Worm (Caenorhabditis elegans) whole organism, late embryonic: ENCODE data around the gene glr-4.
A peak's percentile ranks its signal among the peaks of the same experiment; 100 is the strongest.

ENCODE experiments used
- F13H6.1 ChIP-seq: sonication (generic microtip); optimal IDR thresholded peaks from 2 replicates; lab custom pipeline; 2016; ENCODE audit warnings: missing genetic modification characterization, missing compliant biosample characterization
- K09A11.1 ChIP-seq: sonication (generic microtip); optimal IDR thresholded peaks from 2 replicates; lab custom pipeline; 2017; ENCODE audit warnings: antibody characterized with exemption, mild to moderate bottlenecking, missing genetic modification characterization, missing compliant biosample characterization; ENCODE audit not compliant: insufficient read depth
- ahr-1 ChIP-seq: sonication (generic microtip); optimal IDR thresholded peaks from 2 replicates; lab custom pipeline; 2016; ENCODE audit warnings: missing genetic modification characterization, missing compliant biosample characterization
- ama-1 ChIP-seq: fragments of 150-350 bp; optimal IDR thresholded peaks from 2 replicates; lab custom pipeline; 2014
- ceh-19 ChIP-seq: fragments of 200-800 bp; sonication (Bioruptor generic); optimal IDR thresholded peaks from 2 replicates; lab custom pipeline; 2018; ENCODE audit warnings: mild to moderate bottlenecking, missing genetic modification characterization, missing compliant biosample characterization
- ceh-2 ChIP-seq: sonication (generic microtip); optimal IDR thresholded peaks from 2 replicates; lab custom pipeline; 2016; ENCODE audit warnings: missing genotype, missing genetic modification characterization, missing compliant biosample characterization
- ceh-31 ChIP-seq: sonication (generic microtip); optimal IDR thresholded peaks from 2 replicates; lab custom pipeline; 2016; ENCODE audit warnings: missing genetic modification characterization, missing compliant biosample characterization
- ceh-34 ChIP-seq: sonication (generic microtip); optimal IDR thresholded peaks from 2 replicates; lab custom pipeline; 2016; ENCODE audit warnings: mild to moderate bottlenecking, missing genetic modification characterization, missing compliant biosample characterization
- ceh-48 ChIP-seq: sonication (generic microtip); optimal IDR thresholded peaks from 2 replicates; lab custom pipeline; 2016; ENCODE audit warnings: missing genetic modification characterization, inconsistent platforms, missing compliant biosample characterization
- ceh-6 ChIP-seq: fragments of 200-800 bp; sonication (Bioruptor generic); optimal IDR thresholded peaks from 2 replicates; lab custom pipeline; 2018; ENCODE audit warnings: mild to moderate bottlenecking, missing genetic modification characterization, missing compliant biosample characterization
- ceh-9 ChIP-seq: sonication (generic microtip); optimal IDR thresholded peaks from 2 replicates; lab custom pipeline; 2016; ENCODE audit warnings: mild to moderate bottlenecking, missing genetic modification characterization, inconsistent platforms, missing compliant biosample characterization
- elt-2 ChIP-seq: sonication (generic microtip); optimal IDR thresholded peaks from 2 replicates; lab custom pipeline; 2016; ENCODE audit warnings: missing genetic modification reagents, missing genetic modification characterization, missing compliant biosample characterization
- elt-4 ChIP-seq: sonication (generic microtip); optimal IDR thresholded peaks from 2 replicates; lab custom pipeline; 2016; ENCODE audit warnings: missing genetic modification characterization, missing compliant biosample characterization
- ets-4 ChIP-seq: sonication (generic microtip); optimal IDR thresholded peaks from 2 replicates; lab custom pipeline; 2016; ENCODE audit warnings: missing genetic modification characterization, missing compliant biosample characterization
- eyg-1 ChIP-seq: sonication (generic microtip); optimal IDR thresholded peaks from 2 replicates; lab custom pipeline; 2016; ENCODE audit warnings: missing genotype, missing genetic modification characterization, missing compliant biosample characterization
- fkh-10 ChIP-seq: fragments of 150-350 bp; optimal IDR thresholded peaks from 2 replicates; lab custom pipeline; 2014; ENCODE audit warnings: missing biosample characterization, missing genetic modification reagents, missing genetic modification characterization
- fkh-6 ChIP-seq: sonication (generic microtip); optimal IDR thresholded peaks from 2 replicates; lab custom pipeline; 2016; ENCODE audit warnings: missing genetic modification characterization, missing compliant biosample characterization
- gmeb-2 ChIP-seq: sonication (generic microtip); optimal IDR thresholded peaks from 2 replicates; lab custom pipeline; 2016; ENCODE audit warnings: missing genetic modification characterization, inconsistent platforms, missing compliant biosample characterization
- hlh-15 ChIP-seq: sonication (generic microtip); optimal IDR thresholded peaks from 2 replicates; lab custom pipeline; 2016; ENCODE audit warnings: missing genetic modification characterization, missing compliant biosample characterization
- hlh-30 ChIP-seq: sonication (generic microtip); optimal IDR thresholded peaks from 2 replicates; lab custom pipeline; 2017; ENCODE audit warnings: antibody characterized with exemption, missing genetic modification characterization, missing compliant biosample characterization; ENCODE audit not compliant: insufficient read depth
- hlh-6 ChIP-seq: sonication (generic microtip); optimal IDR thresholded peaks from 2 replicates; lab custom pipeline; 2016; ENCODE audit warnings: missing genotype, missing genetic modification characterization, missing compliant biosample characterization
- lim-6 ChIP-seq: sonication (generic microtip); optimal IDR thresholded peaks from 2 replicates; lab custom pipeline; 2016; ENCODE audit warnings: missing genetic modification characterization, missing compliant biosample characterization
- mec-3 ChIP-seq: sonication (generic microtip); optimal IDR thresholded peaks from 2 replicates; lab custom pipeline; 2016; ENCODE audit warnings: borderline replicate concordance, missing genetic modification characterization, missing compliant biosample characterization
- nfya-1 ChIP-seq: sonication (generic microtip); optimal IDR thresholded peaks from 2 replicates; lab custom pipeline; 2017; ENCODE audit warnings: missing genetic modification characterization, mild to moderate bottlenecking, missing compliant biosample characterization, antibody characterized with exemption, moderate library complexity
- nhr-232 ChIP-seq: sonication (generic microtip); optimal IDR thresholded peaks from 2 replicates; lab custom pipeline; 2016; ENCODE audit warnings: missing genetic modification characterization, missing compliant biosample characterization
- odd-2 ChIP-seq: sonication (generic microtip); optimal IDR thresholded peaks from 2 replicates; lab custom pipeline; 2017; ENCODE audit warnings: antibody characterized with exemption, mild to moderate bottlenecking, missing genetic modification characterization, missing compliant biosample characterization
- pat-9 ChIP-seq: fragments of 200-800 bp; sonication (Bioruptor generic); optimal IDR thresholded peaks from 2 replicates; lab custom pipeline; 2018; ENCODE audit warnings: mild to moderate bottlenecking, missing genetic modification characterization, moderate library complexity, missing compliant biosample characterization
- ref-2 ChIP-seq: sonication (generic microtip); optimal IDR thresholded peaks from 2 replicates; lab custom pipeline; 2016; ENCODE audit warnings: missing genetic modification characterization, missing compliant biosample characterization
- sdc-2 ChIP-seq: sonication (generic microtip); optimal IDR thresholded peaks from 2 replicates; lab custom pipeline; 2016; ENCODE audit warnings: missing genotype, missing genetic modification characterization, missing compliant biosample characterization
- sox-2 ChIP-seq: fragments of 200-800 bp; sonication (Bioruptor generic); IDR thresholded peaks from 2 replicates; pipeline ENCODE4 v1.3.6; 2022; ENCODE audit warnings: missing genetic modification reagents, missing genetic modification characterization, missing compliant biosample characterization
- syd-9 ChIP-seq: sonication (generic microtip); optimal IDR thresholded peaks from 2 replicates; lab custom pipeline; 2016; ENCODE audit warnings: mild to moderate bottlenecking, missing genetic modification characterization, moderate library complexity, missing compliant biosample characterization
- tbx-2 ChIP-seq: sonication (generic microtip); optimal IDR thresholded peaks from 2 replicates; lab custom pipeline; 2016; ENCODE audit warnings: missing genetic modification characterization, missing compliant biosample characterization
- unc-3 ChIP-seq, 2 experiments: fragments of 200-800 bp in 1 of 2; sonication (Bioruptor generic) in 1 of 2; sonication (generic microtip) in 1 of 2; conservative IDR thresholded peaks in 1 of 2; optimal IDR thresholded peaks in 1 of 2; 2 replicates each; pipeline versions ENCODE4 v1.3.6 to Lab custom; 2016 to 2022; ENCODE audit warnings: missing compliant biosample characterization in 2 of 2, missing genetic modification characterization in 2 of 2, missing genetic modification reagents in 1 of 2
- unc-55 ChIP-seq: sonication (generic microtip); optimal IDR thresholded peaks from 2 replicates; lab custom pipeline; 2017; ENCODE audit warnings: missing biosample characterization, missing genetic modification reagents, missing genetic modification characterization
- unc-86 ChIP-seq: sonication (generic microtip); optimal IDR thresholded peaks from 2 replicates; lab custom pipeline; 2016; ENCODE audit warnings: missing genetic modification characterization, missing compliant biosample characterization

Gene glr-4

DNA sequence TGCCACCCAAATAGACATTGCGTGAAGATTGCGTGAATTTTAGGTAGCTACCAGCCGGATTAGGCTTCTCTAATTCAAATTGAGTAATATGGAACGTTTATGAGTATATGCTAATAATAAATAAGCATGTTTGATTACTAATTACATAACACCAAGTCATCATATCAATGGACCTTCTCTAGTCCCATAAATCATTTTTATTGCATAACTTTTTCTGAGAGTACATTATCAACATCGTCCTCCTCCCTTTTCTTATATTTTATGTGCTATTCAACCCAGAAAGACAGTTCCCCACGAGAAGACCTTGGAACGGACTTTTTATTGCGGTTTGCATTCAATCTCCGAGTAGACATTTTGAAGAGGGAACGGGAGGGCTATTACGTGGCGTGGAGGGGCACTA, 18.2 kb upstream of the glr-4 start:
- TF ChIP-seq ceh-48 (tag; lab: Kevin White, UChicago), result no peak
- peak; percentile 46 for TF ChIP-seq elt-2 (tag; lab: Kevin White, UChicago)
- TF ChIP-seq ceh-34 (tag; lab: Kevin White, UChicago), result no peak
- peak; percentile 1 for TF ChIP-seq unc-55 (GFP tag; lab: Kevin White, UChicago)
- no peak for TF ChIP-seq unc-3 (GFP tag; conservative IDR thresholded peaks at IDR 0.05; lab: Robert Waterston, UW)
- TF ChIP-seq unc-3 (tag; optimal IDR thresholded peaks at IDR 0.05; lab: Kevin White, UChicago), result no peak
- no peak for TF ChIP-seq elt-4 (tag; lab: Kevin White, UChicago)
- TF ChIP-seq ama-1 (lab: Kevin White, UChicago), result peak; percentile 39
- TF ChIP-seq gmeb-2 (tag; lab: Kevin White, UChicago), result no peak
- TF ChIP-seq ceh-2 (tag; lab: Kevin White, UChicago), result no peak
- TF ChIP-seq ceh-19 (GFP tag; lab: Kevin White, UChicago), result no peak
- peak; percentile 15 for TF ChIP-seq sdc-2 (tag; lab: Kevin White, UChicago)
- no peak for TF ChIP-seq ref-2 (tag; lab: Kevin White, UChicago)

DNA sequence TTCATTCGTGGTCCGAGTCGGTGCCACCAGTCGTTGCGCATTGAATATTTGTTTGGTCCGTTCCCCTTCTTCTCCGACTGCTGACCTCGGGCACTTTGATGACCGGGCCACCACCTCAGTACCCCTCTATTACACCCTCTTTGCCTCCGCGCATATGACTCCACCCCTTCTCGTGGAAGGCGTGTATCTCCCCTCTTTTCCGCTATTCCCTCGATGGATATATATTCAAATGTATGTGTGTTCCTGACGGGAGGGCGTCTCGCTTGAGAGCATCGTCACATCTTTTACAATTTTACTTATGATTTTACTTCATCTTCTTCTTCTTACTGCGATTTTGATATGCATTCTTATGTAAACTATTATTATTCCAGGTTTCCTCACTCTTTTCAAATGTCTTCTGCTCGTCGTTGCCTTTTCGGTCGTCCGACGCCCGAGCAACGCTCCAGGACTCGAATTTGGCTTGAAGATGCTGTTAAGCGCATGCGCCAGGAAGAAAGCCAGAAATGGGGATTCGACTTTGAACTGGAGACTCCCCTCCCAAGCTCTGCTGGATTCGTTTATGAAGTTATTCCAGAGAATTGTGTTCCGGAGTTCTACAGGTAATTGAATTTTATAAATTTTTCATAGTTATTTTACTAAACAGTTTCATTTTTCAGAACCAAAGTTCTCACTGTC, 16.9 kb upstream of the glr-4 start, which contains the start of gene cki-1:
Gene cki-1 (plus strand): TSS at position 372 of the 675 bp plus-strand sequence.
- TF ChIP-seq hlh-15 (tag; lab: Kevin White, UChicago), result no peak
- no peak for TF ChIP-seq ahr-1 (tag; lab: Kevin White, UChicago)
- TF ChIP-seq sox-2, result no peak
- TF ChIP-seq hlh-30 (tag; lab: Kevin White, UChicago), result peak; percentile 74
- no peak for TF ChIP-seq ceh-9 (tag; lab: Kevin White, UChicago)
- TF ChIP-seq tbx-2 (tag; lab: Kevin White, UChicago), result peak; percentile 36
- TF ChIP-seq ceh-6 (GFP tag; lab: Kevin White, UChicago), result peak; percentile 7
- TF ChIP-seq ceh-2 (tag; lab: Kevin White, UChicago), result peak; percentile 55
- TF ChIP-seq elt-2 (tag; lab: Kevin White, UChicago), result peak; percentile 16
- peak; percentile 52 for TF ChIP-seq sdc-2 (tag; lab: Kevin White, UChicago)
- TF ChIP-seq hlh-6, result peak; percentile 63
- peak; percentile 95 for TF ChIP-seq ceh-34 (tag; lab: Kevin White, UChicago)
- peak; percentile 14 for TF ChIP-seq F13H6.1 (tag; lab: Kevin White, UChicago)
- TF ChIP-seq ceh-19 (GFP tag; lab: Kevin White, UChicago), result peak; percentile 80
- TF ChIP-seq fkh-10 (GFP tag; lab: Kevin White, UChicago), result no peak
- TF ChIP-seq ama-1 (lab: Kevin White, UChicago), result peak; percentile 61
- no peak for TF ChIP-seq mec-3 (tag; lab: Kevin White, UChicago)
- TF ChIP-seq pat-9 (tag; lab: Kevin White, UChicago), result no peak
- peak; percentile 15 for TF ChIP-seq ref-2 (tag; lab: Kevin White, UChicago)
- no peak for TF ChIP-seq K09A11.1
- peak; percentile 22 for TF ChIP-seq nhr-232 (tag; lab: Kevin White, UChicago)
- TF ChIP-seq nfya-1 (tag; lab: Kevin White, UChicago), result no peak
- TF ChIP-seq syd-9 (tag; lab: Kevin White, UChicago), result peak; percentile 52
- TF ChIP-seq ceh-31 (tag; lab: Kevin White, UChicago), result peak; percentile 48
- TF ChIP-seq ets-4 (tag; lab: Kevin White, UChicago), result no peak
- TF ChIP-seq unc-3 (GFP tag; conservative IDR thresholded peaks at IDR 0.05; lab: Robert Waterston, UW), result no peak
- no peak for TF ChIP-seq unc-3 (tag; optimal IDR thresholded peaks at IDR 0.05; lab: Kevin White, UChicago)
- no peak for TF ChIP-seq lim-6 (tag; lab: Kevin White, UChicago)
- no peak for TF ChIP-seq unc-55 (GFP tag; lab: Kevin White, UChicago)
- no peak for TF ChIP-seq unc-86
- no peak for TF ChIP-seq fkh-6 (tag; lab: Kevin White, UChicago)

DNA sequence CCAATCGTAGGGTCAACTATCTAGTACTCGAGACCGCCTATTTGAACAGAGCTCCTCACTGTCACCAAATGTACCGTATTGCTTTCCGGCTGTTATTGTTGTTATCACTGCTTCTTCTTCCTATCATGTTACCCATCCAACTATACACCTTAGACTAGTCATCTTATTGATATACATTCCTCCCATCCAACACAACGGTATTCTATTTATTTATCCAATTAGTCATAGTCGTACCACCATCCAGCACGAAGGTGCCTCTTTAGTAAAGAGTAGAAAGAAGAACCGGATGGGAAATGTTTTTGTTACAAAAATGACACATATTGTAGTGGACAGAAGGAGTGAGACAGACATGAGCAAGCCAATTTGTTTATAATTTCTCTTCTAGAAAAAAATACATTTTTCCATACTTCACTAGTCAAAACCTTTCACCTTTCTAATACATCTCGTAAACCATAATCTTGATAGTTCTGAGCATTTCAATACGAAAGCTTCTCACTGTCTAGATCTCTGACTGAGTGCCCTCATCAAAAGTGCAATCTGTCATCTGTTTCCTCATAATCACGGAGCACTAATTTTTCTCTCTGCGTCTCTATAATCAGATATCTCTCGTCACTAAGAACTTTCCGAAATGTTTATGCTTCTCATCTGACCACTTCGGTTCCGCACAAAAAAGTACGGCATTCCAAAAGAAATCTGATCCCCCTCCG, 16.2 kb upstream of the glr-4 start:
- TF ChIP-seq elt-2 (tag; lab: Kevin White, UChicago) (no peak), odd-2 (tag; lab: Kevin White, UChicago) (peak; percentile 3), ceh-31 (tag; lab: Kevin White, UChicago) (no peak), eyg-1 (no peak), ceh-6 (GFP tag; lab: Kevin White, UChicago) (no peak), unc-86 (no peak), unc-55 (GFP tag; lab: Kevin White, UChicago) (peak; percentile 69)
